Worm (Caenorhabditis elegans): Measurements from ENCODE around the gene ahsa-1.
"Not testable (repeated sequence)": the region's sequence is repeated elsewhere in the genome, so short reads cannot be mapped to it uniquely, and the experiment has no call there.

ahsa-1 gene

ce11 chrV:15109260-15109659, 24.1 kb upstream of the ahsa-1 start, which contains the start of gene Y75B12A.2:
Y75B12A.2 (plus strand) TSS chrV:15109560.
- TF ChIP-seq ztf-29 (GFP tag; IDR thresholded peaks at IDR 0.05) = no peak
- TF ChIP-seq med-1 (GFP tag; optimal IDR thresholded peaks at IDR 0.05; ENCODE audit: insufficient read depth) = no peak
- TF ChIP-seq ztf-23 (GFP tag; IDR thresholded peaks at IDR 0.05) = no peak
- TF ChIP-seq flt-1 (GFP tag; IDR thresholded peaks at IDR 0.05) = no peak
- no peak for TF ChIP-seq ref-1 (GFP tag; conservative IDR thresholded peaks at IDR 0.05)
- no peak for TF ChIP-seq cog-1 (tag; optimal IDR thresholded peaks at IDR 0.05)
- TF ChIP-seq T22C8.4 (GFP tag; IDR thresholded peaks at IDR 0.05) = no peak
- no peak for TF ChIP-seq klf-2 (GFP tag; conservative IDR thresholded peaks at IDR 0.05)
- TF ChIP-seq tab-1 (GFP tag; IDR thresholded peaks at IDR 0.05) = no peak

- not testable (repeated sequence) for TF ChIP-seq cog-1 (tag; optimal IDR thresholded peaks at IDR 0.05); flt-1 (GFP tag; IDR thresholded peaks at IDR 0.05); ref-1 (GFP tag; conservative IDR thresholded peaks at IDR 0.05)
Measured at ce11 chrV:15105893-15106598, 20.9 kb upstream of the ahsa-1 start, which contains the start of gene C01G10.14. C01G10.14 (minus strand) TSS chrV:15105943.

ce11 chrV:15099447-15099846, 14.3 kb upstream of the ahsa-1 start, which contains the start of gene C01G10.1:
C01G10.1 (plus strand) TSS chrV:15099747.
- TF ChIP-seq cog-1 (tag; optimal IDR thresholded peaks at IDR 0.05) (no peak), ztf-29 (GFP tag; IDR thresholded peaks at IDR 0.05) (no peak), ref-1 (GFP tag; conservative IDR thresholded peaks at IDR 0.05) (no peak), klf-2 (GFP tag; conservative IDR thresholded peaks at IDR 0.05) (no peak), flt-1 (GFP tag; IDR thresholded peaks at IDR 0.05) (no peak), tab-1 (GFP tag; IDR thresholded peaks at IDR 0.05) (no peak), med-1 (GFP tag; optimal IDR thresholded peaks at IDR 0.05; ENCODE audit: insufficient read depth) (no peak), T22C8.4 (GFP tag; IDR thresholded peaks at IDR 0.05) (no peak), ztf-23 (GFP tag; IDR thresholded peaks at IDR 0.05) (no peak)

DNA sequence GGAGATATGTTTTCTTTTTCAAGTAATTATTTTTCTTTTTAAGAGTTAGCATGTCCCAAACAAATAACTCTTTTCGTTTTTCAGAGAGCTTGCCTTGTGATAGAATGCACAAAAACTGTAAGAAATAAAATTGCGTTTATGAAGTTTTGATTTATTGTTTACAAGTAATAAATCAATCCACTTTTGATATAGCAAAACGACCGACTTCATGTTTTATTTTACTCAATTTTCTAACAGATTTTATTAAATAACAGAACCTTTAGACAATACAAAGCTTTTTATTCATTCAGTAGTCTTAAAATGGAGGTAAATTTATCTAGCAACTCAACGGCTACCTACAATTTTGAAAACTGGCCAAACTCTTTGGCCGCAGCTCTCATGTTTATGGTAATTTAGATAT, 9.6 kb upstream of the ahsa-1 start, which contains the start of gene srx-78:
srx-78 (plus strand) TSS at position 301 of the 400 bp plus-strand sequence.
- TF ChIP-seq flt-1 (GFP tag; IDR thresholded peaks at IDR 0.05) = no peak

DNA sequence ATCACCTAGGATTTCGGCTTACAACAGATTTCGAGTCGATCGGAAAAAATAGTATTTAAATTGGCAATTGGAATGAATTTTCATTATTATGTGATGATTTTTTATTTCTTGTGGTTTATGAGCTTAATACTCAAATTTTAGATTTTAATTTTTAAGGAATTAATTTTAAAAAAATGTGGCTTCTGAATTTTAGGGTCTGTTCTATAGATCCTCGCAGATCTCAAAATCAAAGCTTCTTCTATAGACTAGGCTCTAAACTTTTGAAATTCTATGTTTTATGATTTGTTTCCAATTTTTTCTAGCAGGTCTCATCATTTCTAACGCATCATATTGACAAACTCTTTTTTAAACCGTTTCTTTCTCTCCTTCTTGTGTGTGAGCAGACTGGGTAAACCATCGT, 7.5 kb upstream of the ahsa-1 start, which contains the start of gene txt-12:
txt-12 (plus strand) TSS at position 301 of the 400 bp plus-strand sequence.
- no peak for TF ChIP-seq flt-1 (GFP tag; IDR thresholded peaks at IDR 0.05)
- no peak for TF ChIP-seq ztf-23 (GFP tag; IDR thresholded peaks at IDR 0.05)
- TF ChIP-seq med-1 (GFP tag; optimal IDR thresholded peaks at IDR 0.05; ENCODE audit: insufficient read depth) = no peak
- no peak for TF ChIP-seq ref-1 (GFP tag; conservative IDR thresholded peaks at IDR 0.05)
- no peak for TF ChIP-seq T22C8.4 (GFP tag; IDR thresholded peaks at IDR 0.05)
- TF ChIP-seq ztf-29 (GFP tag; IDR thresholded peaks at IDR 0.05) = no peak
- TF ChIP-seq klf-2 (GFP tag; conservative IDR thresholded peaks at IDR 0.05) = no peak
- TF ChIP-seq cog-1 (tag; optimal IDR thresholded peaks at IDR 0.05) = no peak
- TF ChIP-seq tab-1 (GFP tag; IDR thresholded peaks at IDR 0.05) = no peak

DNA sequence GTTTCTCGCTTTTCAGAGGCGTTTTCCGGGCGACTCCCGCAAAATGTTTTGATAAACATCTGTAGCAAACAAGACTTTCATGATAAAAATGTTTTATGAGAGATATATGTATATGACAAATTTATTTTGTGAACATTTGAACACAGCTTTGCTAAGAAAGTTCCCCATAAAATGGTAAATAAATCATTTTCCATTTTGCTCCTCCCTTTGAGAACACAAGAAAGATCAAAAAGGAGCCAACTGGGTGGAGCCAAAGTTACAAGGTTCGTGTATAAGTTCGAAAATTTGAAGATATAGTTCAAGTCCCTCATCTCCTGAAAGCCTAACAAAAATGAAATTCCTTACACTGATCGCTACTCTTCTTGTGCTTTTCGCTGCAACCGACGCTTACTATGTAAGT, 5.3 kb upstream of the ahsa-1 start, which contains the start of gene C01G10.17:
C01G10.17 (plus strand) TSS at position 301 of the 400 bp plus-strand sequence.
- TF ChIP-seq klf-2 (GFP tag; conservative IDR thresholded peaks at IDR 0.05) = no peak

DNA sequence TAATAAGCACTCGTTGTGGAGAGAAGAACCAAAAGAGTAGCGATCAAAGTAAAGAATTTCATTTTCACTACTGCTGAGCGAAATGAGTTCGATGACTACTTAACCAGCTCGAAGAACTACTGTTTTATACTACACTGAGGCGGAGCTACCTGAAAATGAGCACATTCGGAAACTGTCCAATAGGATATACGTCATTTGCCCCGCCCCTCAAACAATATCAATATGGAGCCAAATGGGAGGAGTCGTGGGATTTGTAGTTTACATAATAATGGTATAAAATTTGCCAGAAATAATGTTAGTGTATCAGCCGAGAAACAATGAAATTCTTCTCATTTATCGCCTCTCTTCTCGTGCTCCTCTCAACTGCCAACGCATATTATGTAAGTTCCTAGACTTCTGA, 4.3 kb upstream of the ahsa-1 start, which contains the start of the genes C01G10.5 and C01G10.4:
C01G10.5 (minus strand) TSS at position 101 of the 400 bp plus-strand sequence.
C01G10.4 (plus strand) TSS at position 303 of the 400 bp plus-strand sequence.
- TF ChIP-seq klf-2 (GFP tag; conservative IDR thresholded peaks at IDR 0.05) (no peak), T22C8.4 (GFP tag; IDR thresholded peaks at IDR 0.05) (no peak), tab-1 (GFP tag; IDR thresholded peaks at IDR 0.05) (no peak), ztf-29 (GFP tag; IDR thresholded peaks at IDR 0.05) (no peak), med-1 (GFP tag; optimal IDR thresholded peaks at IDR 0.05; ENCODE audit: insufficient read depth) (no peak), flt-1 (GFP tag; IDR thresholded peaks at IDR 0.05) (no peak), cog-1 (tag; optimal IDR thresholded peaks at IDR 0.05) (no peak), ztf-23 (GFP tag; IDR thresholded peaks at IDR 0.05) (no peak), ref-1 (GFP tag; conservative IDR thresholded peaks at IDR 0.05) (no peak)

ce11 chrV:15088613-15089012, 3.4 kb upstream of the ahsa-1 start, which contains the start of gene C01G10.18:
C01G10.18 (minus strand) TSS chrV:15088713.
- TF ChIP-seq flt-1 (GFP tag; IDR thresholded peaks at IDR 0.05) = no peak
- TF ChIP-seq klf-2 (GFP tag; conservative IDR thresholded peaks at IDR 0.05) = no peak
- no peak for TF ChIP-seq ztf-23 (GFP tag; IDR thresholded peaks at IDR 0.05)
- TF ChIP-seq ref-1 (GFP tag; conservative IDR thresholded peaks at IDR 0.05) = no peak
- no peak for TF ChIP-seq ztf-29 (GFP tag; IDR thresholded peaks at IDR 0.05)
- TF ChIP-seq tab-1 (GFP tag; IDR thresholded peaks at IDR 0.05) = no peak
- TF ChIP-seq cog-1 (tag; optimal IDR thresholded peaks at IDR 0.05) = no peak

DNA sequence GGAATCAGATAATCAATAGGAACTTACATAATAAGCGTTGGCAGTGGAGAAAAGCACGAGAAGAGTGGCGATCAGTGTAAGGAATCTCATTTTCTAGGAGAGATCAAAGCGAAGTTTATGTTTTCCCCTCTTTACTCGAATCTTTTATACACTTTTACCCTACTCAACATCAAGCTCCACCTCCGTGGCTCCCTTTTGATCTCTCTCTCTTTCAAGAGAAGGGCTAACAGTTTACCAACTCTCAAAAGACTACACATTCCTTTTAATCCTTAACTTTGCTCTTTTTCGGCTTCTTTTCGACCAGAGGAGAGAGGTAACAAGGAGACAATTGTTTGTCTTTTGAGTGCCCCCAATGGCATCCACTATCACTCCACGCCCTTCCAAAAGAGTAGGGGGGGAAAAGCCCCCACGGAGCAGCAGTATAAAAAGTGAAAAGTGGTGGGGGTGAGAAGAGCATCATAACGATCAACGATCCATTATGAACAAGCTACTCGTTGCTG, 2.1 kb upstream of the ahsa-1 start, which contains the start of the genes C01G10.15 and C01G10.6:
C01G10.15 (minus strand) TSS at position 101 of the 500 bp plus-strand sequence.
C01G10.6 (plus strand) TSS at position 450 of the 500 bp plus-strand sequence.
- TF ChIP-seq flt-1 (GFP tag; IDR thresholded peaks at IDR 0.05) (no peak), tab-1 (GFP tag; IDR thresholded peaks at IDR 0.05) (no peak), med-1 (GFP tag; optimal IDR thresholded peaks at IDR 0.05; ENCODE audit: insufficient read depth) (no peak), ztf-23 (GFP tag; IDR thresholded peaks at IDR 0.05) (no peak), T22C8.4 (GFP tag; IDR thresholded peaks at IDR 0.05) (no peak), ref-1 (GFP tag; conservative IDR thresholded peaks at IDR 0.05) (no peak), ztf-29 (GFP tag; IDR thresholded peaks at IDR 0.05) (no peak), cog-1 (tag; optimal IDR thresholded peaks at IDR 0.05) (no peak), klf-2 (GFP tag; conservative IDR thresholded peaks at IDR 0.05) (no peak)

ce11 chrV:15083659-15084058, 1.5 kb downstream of the ahsa-1 start:
- TF ChIP-seq med-1 (GFP tag; optimal IDR thresholded peaks at IDR 0.05; ENCODE audit: insufficient read depth) (no peak), flt-1 (GFP tag; IDR thresholded peaks at IDR 0.05) (no peak)
